Worm (Caenorhabditis elegans) whole organism, L4 larva: ENCODE measurements around the gene srd-1.

ENCODE experiments used
- D1046.2 ChIP-seq: fragments of 200-800 bp; sonication (Bioruptor generic); IDR thresholded peaks from 2 replicates; pipeline ENCODE4 v1.3.6; 2022; ENCODE audit warnings: missing genetic modification characterization, missing compliant biosample characterization
- F10B5.3 ChIP-seq: sonication (generic microtip); optimal IDR thresholded peaks from 2 replicates; lab custom pipeline; 2016; ENCODE audit warnings: mild to moderate bottlenecking, missing genetic modification characterization, missing compliant biosample characterization
- F37D6.2 ChIP-seq: sonication (generic microtip); optimal IDR thresholded peaks from 2 replicates; lab custom pipeline; 2016; ENCODE audit warnings: mild to moderate bottlenecking, missing genetic modification characterization, missing compliant biosample characterization
- F44E2.7 ChIP-seq: fragments of 200-800 bp; sonication (Bioruptor generic); IDR thresholded peaks from 2 replicates; pipeline ENCODE4 v2.1.2; 2022; ENCODE audit warnings: missing genetic modification characterization, missing compliant biosample characterization
- ZK337.2 ChIP-seq: fragments of 200-800 bp; sonication (Bioruptor generic); IDR thresholded peaks from 2 replicates; pipeline ENCODE4 v1.3.6; 2022; ENCODE audit warnings: missing genetic modification reagents, missing genetic modification characterization, missing compliant biosample characterization
- ZK546.5 ChIP-seq, 2 experiments: sonication (generic microtip); optimal IDR thresholded peaks; 2 replicates each; lab custom pipeline; 2017; ENCODE audit warnings: missing biosample characterization in 2 of 2, missing genetic modification characterization in 2 of 2
- aha-1 ChIP-seq: fragments of 150-350 bp; peaks from one replicate; lab custom pipeline; 2014; ENCODE audit warnings: missing biosample characterization, missing genetic modification characterization
- arid-1 ChIP-seq: fragments of 200-800 bp; sonication (Bioruptor generic); conservative IDR thresholded peaks from 2 replicates; pipeline ENCODE4 v1.3.6; 2022; ENCODE audit warnings: missing genetic modification reagents, missing genetic modification characterization, missing compliant biosample characterization
- daf-19 ChIP-seq: fragments of 200-800 bp; sonication (Bioruptor generic); conservative IDR thresholded peaks from 2 replicates; pipeline ENCODE4 v1.3.6; 2022; ENCODE audit warnings: missing genetic modification characterization, missing compliant biosample characterization
- daf-8 ChIP-seq: fragments of 200-800 bp; sonication (Bioruptor generic); IDR thresholded peaks from 2 replicates; pipeline ENCODE4 v1.3.6; 2022; ENCODE audit warnings: missing genetic modification characterization, missing compliant biosample characterization
- dmd-8 ChIP-seq: fragments of 200-800 bp; sonication (Bioruptor generic); IDR thresholded peaks from 2 replicates; pipeline ENCODE4 v1.3.6; 2022; ENCODE audit warnings: missing genetic modification characterization, missing compliant biosample characterization
- dpl-1 ChIP-seq: fragments of 150-350 bp; optimal IDR thresholded peaks from 2 replicates; lab custom pipeline; 2014; ENCODE audit warnings: missing biosample characterization, missing genetic modification reagents, missing genetic modification characterization
- duxl-1 ChIP-seq: sonication (generic microtip); optimal IDR thresholded peaks from 2 replicates; lab custom pipeline; 2016; ENCODE audit warnings: mild to moderate bottlenecking, missing genetic modification characterization, moderate library complexity, missing compliant biosample characterization; ENCODE audit not compliant: poor library complexity
- hif-1 ChIP-seq, 2 experiments: sonication (generic microtip); optimal IDR thresholded peaks; 2 replicates each; lab custom pipeline; 2016 to 2017; ENCODE audit warnings: missing compliant biosample characterization in 2 of 2, missing genetic modification characterization in 2 of 2, missing genetic modification reagents in 2 of 2, missing genotype in 2 of 2, mild to moderate bottlenecking in 1 of 2
- hlh-11 ChIP-seq: fragments of 200-800 bp; sonication (Bioruptor generic); optimal IDR thresholded peaks from 2 replicates; lab custom pipeline; 2018; ENCODE audit warnings: mild to moderate bottlenecking, missing genetic modification characterization, missing compliant biosample characterization
- hlh-30 ChIP-seq: sonication (generic microtip); optimal IDR thresholded peaks from 2 replicates; lab custom pipeline; 2017; ENCODE audit warnings: antibody characterized with exemption, mild to moderate bottlenecking, missing genetic modification characterization, missing compliant biosample characterization; ENCODE audit not compliant: insufficient read depth
- hmg-1.1 ChIP-seq: fragments of 200-800 bp; sonication (Bioruptor generic); IDR thresholded peaks from 2 replicates; pipeline ENCODE4 v1.3.6; 2022; ENCODE audit warnings: missing genetic modification reagents, missing genetic modification characterization, missing compliant biosample characterization
- lin-13 ChIP-seq: fragments of 150-350 bp; optimal IDR thresholded peaks from 2 replicates; lab custom pipeline; 2014; ENCODE audit warnings: missing biosample characterization, missing genetic modification reagents, missing genetic modification characterization
- lin-29 ChIP-seq: fragments of 200-800 bp; sonication (Bioruptor generic); IDR thresholded peaks from 2 replicates; pipeline ENCODE4 v1.3.6; 2022; ENCODE audit warnings: missing genetic modification reagents, missing genetic modification characterization, missing compliant biosample characterization
- lsy-2 ChIP-seq, 2 experiments: fragments of 150-350 bp in 1 of 2; sonication (generic microtip) in 1 of 2; optimal IDR thresholded peaks; 2 replicates each; lab custom pipeline; 2014 to 2017; ENCODE audit warnings: missing biosample characterization in 2 of 2, missing genetic modification characterization in 2 of 2
- mdl-1 ChIP-seq, 2 experiments: fragments of 150-350 bp in 1 of 2; sonication (generic microtip) in 1 of 2; optimal IDR thresholded peaks; 2 replicates each; lab custom pipeline; 2014 to 2017; ENCODE audit warnings: missing biosample characterization in 2 of 2, missing genetic modification characterization in 2 of 2
- mes-2 ChIP-seq: sonication (generic microtip); optimal IDR thresholded peaks from 2 replicates; lab custom pipeline; 2016; ENCODE audit warnings: missing genotype, mild to moderate bottlenecking, missing genetic modification characterization, missing compliant biosample characterization; ENCODE audit not compliant: poor library complexity, severe bottlenecking
- mxl-2 ChIP-seq: fragments of 200-800 bp; sonication (Bioruptor generic); conservative IDR thresholded peaks from 2 replicates; pipeline ENCODE4 v1.3.6; 2022; ENCODE audit warnings: missing genetic modification reagents, missing genetic modification characterization, missing compliant biosample characterization
- mxl-3 ChIP-seq: fragments of 200-800 bp; sonication (Bioruptor generic); optimal IDR thresholded peaks from 2 replicates; lab custom pipeline; 2018; ENCODE audit warnings: mild to moderate bottlenecking, missing genetic modification characterization, missing compliant biosample characterization
- nhr-10 ChIP-seq: fragments of 150-350 bp; optimal IDR thresholded peaks from 2 replicates; lab custom pipeline; 2014; ENCODE audit warnings: missing biosample characterization, missing genetic modification characterization
- nhr-102 ChIP-seq: sonication (generic microtip); optimal IDR thresholded peaks from 2 replicates; lab custom pipeline; 2016; ENCODE audit warnings: mild to moderate bottlenecking, missing genetic modification characterization, moderate library complexity, missing compliant biosample characterization
- nhr-11 ChIP-seq: fragments of 150-350 bp; optimal IDR thresholded peaks from 2 replicates; lab custom pipeline; 2014; ENCODE audit warnings: missing biosample characterization, missing genetic modification characterization
- nhr-111 ChIP-seq: fragments of 200-800 bp; sonication (Bioruptor generic); optimal IDR thresholded peaks from 2 replicates; lab custom pipeline; 2018; ENCODE audit warnings: mild to moderate bottlenecking, missing genetic modification characterization, missing compliant biosample characterization
- nhr-28 ChIP-seq: fragments of 150-350 bp; optimal IDR thresholded peaks from 2 replicates; lab custom pipeline; 2014; ENCODE audit warnings: missing biosample characterization, missing genetic modification characterization
- nhr-42 ChIP-seq: fragments of 200-800 bp; sonication (Bioruptor generic); IDR thresholded peaks from 2 replicates; pipeline ENCODE4 v1.3.6; 2022; ENCODE audit warnings: missing genetic modification characterization, missing compliant biosample characterization
- nhr-77 ChIP-seq: fragments of 150-350 bp; optimal IDR thresholded peaks from 2 replicates; lab custom pipeline; 2014; ENCODE audit warnings: missing biosample characterization, missing genetic modification characterization
- pha-4 ChIP-seq, 2 experiments: fragments of 150-350 bp in 1 of 2; fragments of 200-800 bp in 1 of 2; sonication (Bioruptor generic) in 1 of 2; IDR thresholded peaks in 1 of 2; optimal IDR thresholded peaks in 1 of 2; 2 replicates each; pipeline versions ENCODE4 v1.3.6 to Lab custom; 2014 to 2022; ENCODE audit warnings: missing genetic modification characterization in 2 of 2, missing genetic modification reagents in 2 of 2, missing biosample characterization in 1 of 2, missing compliant biosample characterization in 1 of 2
- php-3 ChIP-seq: fragments of 200-800 bp; sonication (Bioruptor generic); IDR thresholded peaks from 2 replicates; pipeline ENCODE4 v1.3.6; 2022; ENCODE audit warnings: missing genetic modification reagents, missing genetic modification characterization, missing compliant biosample characterization
- rbr-2 ChIP-seq: sonication (generic microtip); optimal IDR thresholded peaks from 2 replicates; lab custom pipeline; 2016; ENCODE audit warnings: missing genotype, missing genetic modification characterization, missing compliant biosample characterization
- saeg-2 ChIP-seq: fragments of 200-800 bp; sonication (Bioruptor generic); IDR thresholded peaks from 2 replicates; pipeline ENCODE4 v1.3.6; 2022; ENCODE audit warnings: missing genetic modification reagents, missing genetic modification characterization, missing compliant biosample characterization
- sdz-12 ChIP-seq: fragments of 200-800 bp; sonication (Bioruptor generic); optimal IDR thresholded peaks from 2 replicates; lab custom pipeline; 2018; ENCODE audit warnings: mild to moderate bottlenecking, missing genetic modification characterization, missing compliant biosample characterization
- spr-1 ChIP-seq: sonication (generic microtip); optimal IDR thresholded peaks from 2 replicates; lab custom pipeline; 2016; ENCODE audit warnings: mild to moderate bottlenecking, missing genetic modification characterization, missing compliant biosample characterization
- spr-3 ChIP-seq: fragments of 200-800 bp; sonication (Bioruptor generic); optimal IDR thresholded peaks from 2 replicates; lab custom pipeline; 2018; ENCODE audit warnings: mild to moderate bottlenecking, missing genetic modification characterization, missing compliant biosample characterization
- tra-1 ChIP-seq: fragments of 200-800 bp; sonication (Bioruptor generic); IDR thresholded peaks from 2 replicates; pipeline ENCODE4 v1.3.6; 2022; ENCODE audit warnings: missing genetic modification reagents, missing genetic modification characterization, missing compliant biosample characterization
- unc-62 ChIP-seq, 3 experiments: fragments of 150-350 bp in 1 of 3; sonication (generic microtip); optimal IDR thresholded peaks in 2 of 3; peaks in 1 of 3; 1 replicate in 1 of 3; 2 replicates in 2 of 3; lab custom pipeline; 2014 to 2017; ENCODE audit warnings: missing biosample characterization in 3 of 3, missing genetic modification characterization in 3 of 3, missing genetic modification reagents in 3 of 3, missing genotype in 1 of 3
- zip-11 ChIP-seq: fragments of 200-800 bp; sonication (Bioruptor generic); IDR thresholded peaks from 2 replicates; pipeline ENCODE4 v1.3.6; 2022; ENCODE audit warnings: missing genetic modification characterization, missing compliant biosample characterization
- zip-2 ChIP-seq: fragments of 150-350 bp; optimal IDR thresholded peaks from 2 replicates; lab custom pipeline; 2014; ENCODE audit warnings: missing biosample characterization, missing genetic modification characterization
- ztf-11 ChIP-seq: fragments of 150-350 bp; optimal IDR thresholded peaks from 2 replicates; lab custom pipeline; 2014; ENCODE audit warnings: missing biosample characterization, missing genetic modification characterization

Gene srd-1

DNA sequence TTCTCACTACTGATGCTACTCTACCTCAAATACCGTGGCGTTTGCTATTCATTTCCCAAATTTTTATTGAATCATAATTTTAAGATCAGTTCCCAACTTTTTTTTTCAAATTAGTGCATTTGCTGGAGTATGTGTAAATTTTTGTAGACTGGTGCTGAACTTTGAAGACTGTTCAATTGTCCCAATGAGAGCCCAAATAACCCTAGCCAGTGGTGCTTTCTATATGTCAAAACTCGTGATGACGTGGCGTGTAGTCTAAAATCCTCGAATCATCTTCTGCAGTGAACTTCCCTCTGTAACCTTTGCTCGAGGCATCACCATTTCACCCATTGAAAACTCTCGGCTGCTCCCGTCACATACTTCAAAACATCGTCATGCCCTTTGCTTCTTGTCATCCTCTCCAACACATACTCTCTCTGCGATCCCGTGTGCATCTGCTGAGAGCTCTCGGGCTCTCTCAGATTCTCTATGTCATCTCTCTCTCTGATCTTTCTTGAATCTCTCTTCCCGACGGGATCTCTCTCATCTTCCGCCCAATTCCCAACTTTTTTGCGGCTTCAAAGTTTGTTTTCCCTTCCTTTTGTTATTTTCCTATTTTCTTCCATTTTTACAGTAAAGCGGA lies 22.0 kb upstream of the srd-1 start (continued):
- peak in 1 of 2 experiments; percentile 94 for TF ChIP-seq unc-62 (GFP tag; optimal IDR thresholded peaks at IDR 0.05 in 1 of 2; lab: Kevin White, UChicago)
- no peak for TF ChIP-seq unc-62 (tag; optimal IDR thresholded peaks at IDR 0.05; lab: Kevin White, UChicago)
- TF ChIP-seq mdl-1 (tag; optimal IDR thresholded peaks at IDR 0.05; lab: Kevin White, UChicago) = no peak
- no peak for TF ChIP-seq ztf-11 (tag; lab: Kevin White, UChicago)
- no peak for TF ChIP-seq lsy-2 (tag; optimal IDR thresholded peaks at IDR 0.05; lab: Kevin White, UChicago)
- no peak for TF ChIP-seq php-3 (GFP tag; lab: Robert Waterston, UW)
- TF ChIP-seq ZK546.5 (tag; optimal IDR thresholded peaks at IDR 0.05; lab: Kevin White, UChicago) = no peak
- TF ChIP-seq F10B5.3 (tag; lab: Kevin White, UChicago) = no peak
- no peak for TF ChIP-seq mes-2 (tag; lab: Kevin White, UChicago)
- no peak for TF ChIP-seq nhr-77 (tag; lab: Kevin White, UChicago)
- TF ChIP-seq D1046.2 = no peak
- no peak for TF ChIP-seq daf-8 (GFP tag; lab: Robert Waterston, UW)

DNA sequence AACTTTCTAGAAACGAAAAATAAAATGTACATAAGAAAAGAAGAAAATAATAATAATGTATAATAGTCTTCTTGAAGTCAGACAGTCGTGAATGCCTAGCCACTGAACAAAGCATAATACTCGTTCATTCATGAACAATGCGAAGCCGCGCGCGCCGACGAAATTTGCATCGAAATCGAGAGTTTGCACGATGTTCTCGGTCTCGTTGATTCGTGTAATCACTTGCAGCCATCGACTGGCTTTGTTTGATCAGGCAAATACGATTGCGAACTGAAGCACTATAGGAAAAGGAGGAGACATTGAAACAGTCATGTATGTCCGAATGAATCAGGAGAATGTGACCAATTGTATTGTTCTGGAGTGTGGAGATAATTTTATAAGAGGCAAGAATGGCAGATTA lies 21.2 kb upstream of the srd-1 start:
- TF ChIP-seq daf-8 (GFP tag; lab: Robert Waterston, UW) (no peak), F37D6.2 (no peak), nhr-102 (tag; lab: Kevin White, UChicago) (no peak), tra-1 (GFP tag; lab: Robert Waterston, UW) (no peak), pha-4 (GFP tag; IDR thresholded peaks at IDR 0.05; lab: Robert Waterston, UW) (no peak), pha-4 (tag; optimal IDR thresholded peaks at IDR 0.05; lab: Kevin White, UChicago) (no peak), hlh-11 (no peak), F44E2.7 (no peak), ztf-11 (tag; lab: Kevin White, UChicago) (no peak), arid-1 (GFP tag; lab: Robert Waterston, UW) (no peak), mxl-2 (no peak), daf-19 (GFP tag; lab: Robert Waterston, UW) (no peak)
- TF ChIP-seq, all 104 proteins: peak for 0

DNA sequence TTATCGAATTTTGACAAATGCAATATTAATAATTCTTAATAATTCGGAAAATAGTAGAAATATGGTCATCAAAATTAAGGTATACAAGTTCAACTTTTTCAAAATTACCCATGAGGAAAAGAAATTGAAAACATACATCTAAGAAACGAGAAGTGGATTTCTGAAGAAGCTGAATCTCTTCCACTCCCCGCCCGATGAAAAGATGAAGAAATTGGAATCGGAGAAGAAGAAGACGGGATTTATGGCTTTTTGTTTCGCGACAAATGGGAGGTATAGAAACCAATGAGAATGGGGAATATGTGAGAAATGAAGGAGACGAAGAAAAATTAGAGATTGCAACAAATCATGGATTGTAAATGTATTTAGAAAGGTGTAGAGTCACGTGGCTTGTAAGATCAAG lies 20.5 kb upstream of the srd-1 start:
- TF ChIP-seq spr-3 (GFP tag; lab: Kevin White, UChicago) = no peak
- no peak for TF ChIP-seq dmd-8 (GFP tag; lab: Robert Waterston, UW)
- TF ChIP-seq nhr-28 (tag; lab: Kevin White, UChicago) = no peak
- TF ChIP-seq nhr-11 = peak; percentile 32

DNA sequence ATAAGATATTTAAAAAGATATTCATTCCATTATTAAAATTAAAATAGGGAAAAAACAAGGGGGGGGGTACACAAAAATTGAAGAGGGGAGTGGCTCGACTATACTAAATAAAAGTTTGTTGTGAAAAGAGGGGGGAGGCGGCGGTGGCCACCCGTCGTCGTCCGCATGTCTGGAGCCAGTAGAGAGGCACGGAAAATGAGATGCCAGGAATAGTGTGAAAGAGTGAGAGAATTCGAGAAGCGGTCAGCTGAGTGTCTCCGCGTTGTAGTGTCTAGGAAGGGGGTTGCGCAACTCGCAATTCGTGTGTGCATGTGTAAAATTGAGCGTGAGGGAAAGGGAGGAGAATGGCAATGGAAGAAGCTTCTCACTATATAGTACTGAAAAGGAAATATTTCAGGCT lies 19.7 kb upstream of the srd-1 start:
- TF ChIP-seq lin-13 (GFP tag; lab: Kevin White, UChicago) = no peak
- TF ChIP-seq nhr-10 (tag; lab: Kevin White, UChicago) = no peak
- no peak for TF ChIP-seq dpl-1 (GFP tag; lab: Kevin White, UChicago)
- peak; percentile 60 for TF ChIP-seq hlh-30 (tag; lab: Kevin White, UChicago)
- peak; percentile 26 for TF ChIP-seq mes-2 (tag; lab: Kevin White, UChicago)
- TF ChIP-seq sdz-12 = no peak
- no peak for TF ChIP-seq saeg-2
- TF ChIP-seq ZK337.2 = no peak
- TF ChIP-seq zip-11 (GFP tag; lab: Robert Waterston, UW) = no peak
- peak in 1 of 2 experiments; percentile 9 for TF ChIP-seq lsy-2 (tag; optimal IDR thresholded peaks at IDR 0.05; lab: Kevin White, UChicago)
- TF ChIP-seq hif-1 (tag; optimal IDR thresholded peaks at IDR 0.05; lab: Kevin White, UChicago) = peak in 1 of 2 experiments; percentile 1
- peak; percentile 22 for TF ChIP-seq rbr-2 (tag; lab: Kevin White, UChicago)
- no peak for TF ChIP-seq D1046.2
- no peak for TF ChIP-seq nhr-42 (GFP tag; lab: Robert Waterston, UW)
- TF ChIP-seq duxl-1 (tag; lab: Kevin White, UChicago) = no peak
- peak in 1 of 2 experiments; percentile 18 for TF ChIP-seq mdl-1 (tag; optimal IDR thresholded peaks at IDR 0.05; lab: Kevin White, UChicago)
- TF ChIP-seq hmg-1.1 = peak; percentile 71
- TF ChIP-seq mxl-3 = no peak
- no peak for TF ChIP-seq zip-2 (tag; lab: Kevin White, UChicago)
- peak; percentile 38 for TF ChIP-seq aha-1 (tag; lab: Kevin White, UChicago)
- no peak for TF ChIP-seq lin-29 (GFP tag; lab: Robert Waterston, UW)
- TF ChIP-seq nhr-11 = peak; percentile 61
- no peak for TF ChIP-seq nhr-111 (GFP tag; lab: Kevin White, UChicago)
- TF ChIP-seq hlh-11 = peak; percentile 59
- no peak for TF ChIP-seq nhr-28 (tag; lab: Kevin White, UChicago)
- no peak for TF ChIP-seq spr-1
- TF ChIP-seq ZK546.5 (tag; optimal IDR thresholded peaks at IDR 0.05; lab: Kevin White, UChicago) = no peak
